Fruit fly (Drosophila melanogaster): ENCODE measurements around the gene side-VII.

The side-VII gene

DNA sequence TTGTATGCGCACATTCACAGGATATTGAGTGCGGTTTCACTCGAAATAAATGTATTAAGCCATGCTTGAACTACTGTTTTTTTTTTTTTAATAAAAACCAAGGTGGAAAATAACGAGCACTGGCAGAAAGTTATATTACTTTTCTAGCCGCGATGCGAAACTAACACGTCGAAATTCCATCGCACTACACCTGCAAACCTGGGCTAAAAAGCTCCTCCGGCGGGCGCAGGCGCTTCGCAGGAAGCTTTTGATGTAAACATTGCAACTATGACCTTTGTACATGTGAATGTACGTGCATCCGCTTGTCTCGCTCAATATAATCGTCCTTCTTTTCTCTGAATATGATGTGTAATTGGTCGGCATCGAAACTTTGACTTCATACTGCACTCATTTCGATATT lies at the start of gene side-VII:
Gene side-VII, minus strand, starts transcription at position 187 of the 400 bp plus-strand sequence.
- TF ChIP-seq ttk (optimal IDR thresholded peaks at IDR 0.05): no peak
- no peak for TF ChIP-seq psq (optimal IDR thresholded peaks at IDR 0.05)
- no peak for TF ChIP-seq h (optimal IDR thresholded peaks at IDR 0.05)
- no peak for TF ChIP-seq insv (optimal IDR thresholded peaks at IDR 0.05)
- no peak for TF ChIP-seq Myc (optimal IDR thresholded peaks at IDR 0.05)
- no peak for TF ChIP-seq Sin3A (optimal IDR thresholded peaks at IDR 0.05)

DNA sequence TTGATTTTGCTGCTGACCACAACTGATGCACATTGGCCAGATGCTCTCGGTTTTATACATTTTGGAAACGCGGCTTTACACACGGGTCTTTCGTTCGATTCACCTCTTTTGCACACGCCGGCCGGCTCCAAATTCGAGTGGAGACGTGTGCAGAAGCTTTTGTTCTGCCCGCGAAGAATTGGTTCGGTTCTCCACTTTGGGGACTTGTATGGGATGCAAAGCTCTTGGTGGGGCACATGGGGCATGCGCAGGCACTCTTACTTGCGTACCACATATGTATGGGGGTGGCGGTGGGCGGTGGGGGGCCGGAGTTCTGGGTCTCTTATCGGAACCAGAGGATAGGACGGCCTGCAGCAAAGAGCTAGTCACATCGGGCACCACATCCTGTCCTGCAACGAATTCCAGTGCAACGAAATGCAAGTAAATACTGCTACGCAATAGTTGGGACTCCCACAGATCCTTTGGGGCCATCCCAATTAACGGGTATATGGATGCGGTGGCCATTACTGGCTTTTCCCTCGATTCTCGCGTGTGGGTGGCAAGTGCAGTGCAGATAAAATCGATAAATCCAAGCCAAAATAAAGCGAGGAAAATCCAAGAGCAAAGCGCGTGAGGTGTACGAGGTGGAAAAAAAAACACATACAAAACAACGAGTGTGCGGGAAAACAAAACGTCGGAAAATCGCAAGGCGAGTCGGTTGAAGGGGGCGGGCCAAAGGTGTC lies 44.7 kb upstream of the side-VII start, which contains the start of the genes MtnA and CG8500:
Gene MtnA, minus strand, starts transcription at position 30 of the 722 bp plus-strand sequence.
Gene CG8500, plus strand, starts transcription at position 313 of the 722 bp plus-strand sequence.
- no peak for TF ChIP-seq Myc (optimal IDR thresholded peaks at IDR 0.05)
- no peak for TF ChIP-seq Sin3A (optimal IDR thresholded peaks at IDR 0.05)
- no peak for TF ChIP-seq ttk (optimal IDR thresholded peaks at IDR 0.05)

DNA sequence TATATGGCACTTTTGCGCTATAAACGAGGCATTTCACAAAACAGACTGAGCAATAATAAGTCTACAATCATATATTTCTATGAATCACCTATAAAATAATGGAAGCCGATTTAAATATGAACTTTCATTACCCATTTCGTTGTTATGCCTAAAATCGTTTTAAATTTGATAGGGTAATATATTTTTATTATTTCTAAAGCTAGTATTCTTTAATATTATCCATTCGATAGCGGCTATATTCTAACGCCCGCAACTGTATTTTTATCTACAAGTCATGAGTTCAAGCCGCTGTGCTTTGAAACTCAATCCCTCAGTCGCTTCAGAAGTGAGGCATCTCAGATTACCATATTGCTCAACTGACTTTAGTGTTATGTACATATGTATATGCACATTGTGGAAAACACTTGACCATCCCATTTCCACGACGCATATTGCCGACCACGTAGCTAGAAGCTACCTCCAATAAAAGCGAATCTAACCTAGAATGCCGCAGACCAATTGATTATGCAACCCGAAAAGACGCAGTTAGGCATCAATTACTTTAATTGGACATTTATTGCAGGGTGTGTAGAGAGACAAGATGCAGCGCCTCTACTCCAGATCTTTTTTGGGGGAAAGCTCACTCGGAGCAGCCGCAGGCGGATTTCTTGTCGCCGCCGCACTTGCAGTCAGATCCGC lies 43.6 kb upstream of the side-VII start:
- TF ChIP-seq insv (optimal IDR thresholded peaks at IDR 0.05) (no peak), ttk (optimal IDR thresholded peaks at IDR 0.05) (no peak), Sin3A (optimal IDR thresholded peaks at IDR 0.05) (no peak), h (optimal IDR thresholded peaks at IDR 0.05) (no peak), psq (optimal IDR thresholded peaks at IDR 0.05) (no peak), Myc (optimal IDR thresholded peaks at IDR 0.05) (no peak)

DNA sequence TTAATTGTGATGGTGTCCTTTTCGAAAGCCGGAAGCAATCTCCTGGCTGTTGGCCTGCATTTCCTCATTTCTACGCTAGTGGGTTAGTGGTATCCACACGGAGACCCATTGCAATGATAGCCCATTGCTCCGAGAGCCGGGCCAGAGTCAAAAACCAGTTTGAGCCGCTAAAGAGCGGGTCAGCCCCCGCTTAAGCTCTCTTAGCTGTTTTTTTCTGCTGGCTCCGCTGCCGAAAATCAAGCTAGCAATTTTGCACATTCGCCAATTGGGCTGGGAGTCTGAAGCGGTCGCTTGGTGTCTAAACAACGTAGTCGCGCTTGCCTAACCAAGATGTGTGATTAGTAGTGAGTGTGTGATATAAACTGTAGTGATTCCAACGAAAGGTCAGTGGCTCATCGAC lies 40.0 kb upstream of the side-VII start, which contains the start of gene CG12947:
Gene CG12947, plus strand, starts transcription at position 301 of the 400 bp plus-strand sequence.
- TF ChIP-seq h (optimal IDR thresholded peaks at IDR 0.05): no peak
- no peak for TF ChIP-seq Sin3A (optimal IDR thresholded peaks at IDR 0.05)
- no peak for TF ChIP-seq insv (optimal IDR thresholded peaks at IDR 0.05)
- TF ChIP-seq Myc (optimal IDR thresholded peaks at IDR 0.05): no peak
- no peak for TF ChIP-seq psq (optimal IDR thresholded peaks at IDR 0.05)
- no peak for TF ChIP-seq ttk (optimal IDR thresholded peaks at IDR 0.05)

DNA sequence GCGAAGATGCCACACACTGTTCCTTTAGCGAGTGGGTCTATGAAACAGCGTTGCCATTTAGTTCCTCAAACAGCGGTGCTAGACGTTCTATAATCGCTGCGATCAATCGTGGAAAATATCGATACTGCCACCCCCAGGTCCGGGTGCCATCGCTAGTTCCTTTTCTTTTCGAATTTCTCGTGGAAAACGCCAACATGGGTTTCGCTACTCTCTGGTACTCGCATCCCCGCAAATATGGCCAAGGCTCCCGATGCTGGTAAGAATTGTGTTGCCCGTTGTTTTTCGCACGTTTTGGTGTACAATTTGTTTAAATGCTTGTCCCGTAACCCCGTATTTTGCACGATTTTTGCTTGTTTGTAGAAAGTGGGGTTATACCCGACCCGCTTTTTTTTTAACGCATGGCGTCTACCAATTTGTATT lies 38.2 kb upstream of the side-VII start, which contains the start of gene RpS29:
Gene RpS29, plus strand, starts transcription at position 102 of the 420 bp plus-strand sequence.
- TF ChIP-seq ttk (optimal IDR thresholded peaks at IDR 0.05) (no peak), Myc (optimal IDR thresholded peaks at IDR 0.05) (no peak), h (optimal IDR thresholded peaks at IDR 0.05) (no peak)

DNA sequence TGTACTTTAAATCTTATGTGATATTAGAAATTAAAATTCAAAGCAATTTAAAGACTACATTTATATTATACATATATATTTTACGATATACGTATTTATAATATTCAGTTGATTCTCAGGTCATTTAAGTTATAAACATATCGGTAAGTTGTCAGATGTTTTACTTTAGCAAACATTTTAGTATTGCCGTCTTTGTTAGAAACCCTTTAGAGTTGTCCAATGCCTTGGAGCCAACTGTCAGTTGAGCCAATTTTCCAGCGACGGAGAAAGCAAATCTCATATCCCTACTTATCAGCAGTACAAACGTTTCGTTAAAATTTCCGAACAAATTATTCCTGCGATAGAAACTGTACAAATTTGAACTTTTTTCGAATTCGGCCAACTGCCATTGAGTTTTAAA lies 35.0 kb upstream of the side-VII start, which contains the start of gene topi:
Gene topi, plus strand, starts transcription at position 301 of the 400 bp plus-strand sequence.
- no peak for TF ChIP-seq ttk (optimal IDR thresholded peaks at IDR 0.05)
- no peak for TF ChIP-seq insv (optimal IDR thresholded peaks at IDR 0.05)
- no peak for TF ChIP-seq Sin3A (optimal IDR thresholded peaks at IDR 0.05)
- TF ChIP-seq Myc (optimal IDR thresholded peaks at IDR 0.05): no peak
- no peak for TF ChIP-seq psq (optimal IDR thresholded peaks at IDR 0.05)
- no peak for TF ChIP-seq h (optimal IDR thresholded peaks at IDR 0.05)

DNA sequence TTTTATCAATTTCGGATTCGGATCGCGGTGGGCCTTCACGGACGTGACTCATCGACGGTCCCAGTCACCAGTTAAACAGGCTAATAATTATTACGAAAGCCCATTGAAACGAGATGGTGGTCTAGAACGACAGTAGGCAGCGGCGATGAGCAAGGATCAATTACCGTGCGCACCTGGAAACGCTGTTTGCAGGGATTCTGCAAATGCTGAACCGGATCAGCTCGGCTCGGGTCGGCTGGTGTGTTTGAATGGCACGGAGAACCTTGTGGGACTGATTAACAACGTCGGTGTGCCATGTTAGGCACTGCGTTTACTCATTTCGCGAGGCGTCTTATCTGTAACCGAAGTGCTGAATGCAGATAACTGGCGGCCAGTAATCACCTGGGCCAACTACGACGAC lies 34.4 kb upstream of the side-VII start, which contains the start of gene Whamy:
Gene Whamy, minus strand, starts transcription at position 273 of the 400 bp plus-strand sequence.
- no peak for TF ChIP-seq h (optimal IDR thresholded peaks at IDR 0.05)

DNA sequence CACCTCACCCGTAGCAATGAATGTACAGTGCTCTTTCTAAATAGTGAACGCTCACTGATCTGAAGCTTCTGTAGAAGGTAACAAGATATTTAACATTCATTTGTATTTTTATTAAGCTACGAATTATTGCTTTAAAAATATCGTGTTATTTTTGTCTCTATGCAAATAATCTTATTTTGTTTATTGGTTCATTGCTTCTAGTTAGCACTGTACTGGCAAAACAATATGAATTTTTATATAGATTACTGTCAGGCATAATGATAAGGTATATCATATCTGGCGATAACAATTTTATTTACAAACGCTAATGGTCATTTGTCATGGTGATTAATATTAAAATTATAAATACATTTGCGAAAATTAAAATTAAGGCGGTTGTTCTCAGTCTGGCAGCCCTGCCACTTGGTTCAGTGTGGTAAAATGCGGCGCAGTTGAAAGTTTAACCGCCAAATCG lies 31.8 kb upstream of the side-VII start, which contains the start of gene CG9471:
Gene CG9471, minus strand, starts transcription at position 24 of the 454 bp plus-strand sequence.
- TF ChIP-seq h (optimal IDR thresholded peaks at IDR 0.05) (no peak), Myc (optimal IDR thresholded peaks at IDR 0.05) (no peak), Sin3A (optimal IDR thresholded peaks at IDR 0.05) (no peak), psq (optimal IDR thresholded peaks at IDR 0.05) (no peak), ttk (optimal IDR thresholded peaks at IDR 0.05) (no peak), insv (optimal IDR thresholded peaks at IDR 0.05) (no peak)

DNA sequence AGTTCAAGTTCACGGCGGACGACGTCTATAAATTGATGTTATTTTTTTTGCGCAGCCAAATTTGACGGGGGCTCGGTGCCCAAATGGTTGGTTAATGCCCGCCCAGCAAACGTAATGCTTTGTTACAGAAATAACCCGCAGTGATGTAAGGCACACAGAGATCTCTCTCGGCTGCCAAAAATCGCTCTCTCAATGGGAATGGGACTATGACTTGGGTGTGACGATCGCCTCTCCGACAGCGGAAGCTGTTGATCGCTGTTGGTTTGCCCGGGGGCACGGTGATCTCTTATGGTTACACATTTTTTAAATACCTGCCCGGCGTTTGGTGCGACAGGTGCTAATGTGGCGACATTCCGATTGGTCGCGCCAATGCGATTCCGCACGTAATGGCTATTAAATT lies 30.3 kb upstream of the side-VII start:
- TF ChIP-seq Myc (optimal IDR thresholded peaks at IDR 0.05): no peak

DNA sequence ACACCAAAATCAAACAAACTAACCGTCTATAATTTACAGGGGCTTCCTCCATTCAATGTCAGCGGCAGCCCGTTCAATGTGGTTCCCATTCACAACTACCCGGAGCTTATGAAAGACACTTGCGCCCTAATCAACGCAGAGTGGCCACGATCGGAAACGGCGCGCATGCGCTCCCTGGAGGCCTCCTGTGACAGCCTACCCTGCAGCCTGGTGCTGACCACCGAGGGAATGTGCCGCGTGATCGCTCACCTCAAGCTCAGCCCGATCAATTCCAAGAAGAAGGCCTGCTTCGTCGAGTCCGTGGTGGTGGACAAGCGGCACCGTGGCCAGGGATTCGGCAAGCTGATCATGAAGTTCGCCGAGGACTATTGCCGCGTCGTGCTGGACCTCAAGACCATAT lies 29.1 kb upstream of the side-VII start, which contains the start of gene MED6:
Gene MED6, minus strand, starts transcription at position 101 of the 400 bp plus-strand sequence.
- TF ChIP-seq insv (optimal IDR thresholded peaks at IDR 0.05) (no peak), Sin3A (optimal IDR thresholded peaks at IDR 0.05) (no peak), h (optimal IDR thresholded peaks at IDR 0.05) (no peak), psq (optimal IDR thresholded peaks at IDR 0.05) (no peak), ttk (optimal IDR thresholded peaks at IDR 0.05) (no peak), Myc (optimal IDR thresholded peaks at IDR 0.05) (no peak)

DNA sequence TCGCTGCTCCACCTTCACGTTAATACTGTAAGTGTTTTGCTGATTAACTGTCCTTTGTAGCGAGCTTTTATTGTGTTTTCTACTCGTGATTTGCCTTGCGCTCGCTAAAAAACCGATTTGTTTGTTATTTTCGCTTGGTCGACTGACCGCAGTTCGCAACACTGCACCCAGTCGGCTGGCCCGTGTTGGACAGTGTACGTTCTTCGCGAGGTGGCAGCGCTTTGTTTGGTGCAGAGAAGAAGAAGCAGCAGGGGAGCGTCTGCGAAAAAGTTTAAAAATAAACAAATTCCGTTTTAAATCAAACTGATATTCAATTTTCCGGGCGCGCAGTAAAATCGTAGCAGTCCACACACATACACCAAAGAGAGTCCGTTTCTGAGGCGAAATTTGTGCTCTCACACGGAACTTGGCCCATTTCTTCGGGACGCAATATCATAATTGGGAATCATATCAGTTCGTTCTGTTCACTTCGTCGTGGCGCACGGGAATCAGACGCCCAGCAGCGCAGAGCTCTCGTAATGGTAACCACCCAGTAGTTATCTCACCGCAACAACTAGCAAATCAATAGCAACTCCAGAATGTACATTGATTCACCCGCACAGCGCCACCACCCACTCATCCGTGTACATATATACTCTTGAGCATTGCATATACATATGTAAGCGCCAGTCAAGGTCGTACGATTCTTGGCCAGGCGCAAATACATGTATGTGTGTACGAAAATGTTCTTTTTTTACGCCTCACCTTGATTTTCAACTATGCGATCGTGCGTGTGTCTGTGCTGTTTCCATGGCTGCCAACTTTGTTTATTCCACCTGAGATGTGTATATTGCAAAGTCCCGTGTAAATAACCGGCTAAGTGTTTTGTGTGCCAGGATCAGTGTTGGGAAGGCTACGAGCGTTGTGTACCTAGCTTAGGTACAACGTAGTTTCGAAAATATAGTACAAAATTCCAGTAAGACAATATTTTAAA lies 28.1 kb upstream of the side-VII start, which contains the start of gene Naa80:
Gene Naa80, plus strand, starts transcription at position 215 of the 973 bp plus-strand sequence.
- TF ChIP-seq h (optimal IDR thresholded peaks at IDR 0.05) (no peak), ttk (optimal IDR thresholded peaks at IDR 0.05) (no peak), psq (optimal IDR thresholded peaks at IDR 0.05) (no peak), Myc (optimal IDR thresholded peaks at IDR 0.05) (no peak), Sin3A (optimal IDR thresholded peaks at IDR 0.05) (no peak), insv (optimal IDR thresholded peaks at IDR 0.05) (no peak)

Measured in Kc167 (cell line).